Worm (Caenorhabditis elegans): Measurements from ENCODE around the gene kin-16.

DNA sequence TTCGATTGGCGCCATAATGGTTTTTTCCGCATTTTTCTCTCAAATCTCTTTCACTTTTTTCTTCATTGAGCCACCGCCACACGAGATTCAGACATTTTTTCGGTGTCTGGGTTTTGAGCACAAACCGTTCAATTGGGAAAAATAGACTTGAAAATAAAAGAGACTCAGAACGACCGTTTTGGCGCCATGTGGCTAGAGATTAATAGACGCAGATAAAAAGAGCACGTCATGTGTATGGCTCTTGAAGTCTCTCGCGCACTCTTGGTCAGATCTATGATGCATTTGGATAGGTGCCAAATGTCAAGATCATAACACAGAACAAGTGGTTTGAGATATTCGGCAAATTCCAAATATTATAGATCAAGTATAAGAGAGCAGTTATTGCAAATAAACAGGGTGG, 45.5 kb upstream of the kin-16 start:
- no peak for TF ChIP-seq nhr-237 (tag; optimal IDR thresholded peaks at IDR 0.05)
- TF ChIP-seq jun-1 (tag; optimal IDR thresholded peaks at IDR 0.05), result no peak
- no peak for TF ChIP-seq nhr-43 (tag; optimal IDR thresholded peaks at IDR 0.05; ENCODE audit: poor library complexity, severe bottlenecking)
- TF ChIP-seq mdl-1 (tag; optimal IDR thresholded peaks at IDR 0.05), result no peak
- TF ChIP-seq fos-1 (tag; optimal IDR thresholded peaks at IDR 0.05), result no peak
- no peak for TF ChIP-seq tbx-2 (tag; optimal IDR thresholded peaks at IDR 0.05)
- TF ChIP-seq zag-1 (tag; optimal IDR thresholded peaks at IDR 0.05), result no peak
- TF ChIP-seq nhr-12 (tag; optimal IDR thresholded peaks at IDR 0.05), result no peak
- TF ChIP-seq daf-12 (tag; optimal IDR thresholded peaks at IDR 0.05), result no peak
- TF ChIP-seq pqm-1 (tag; optimal IDR thresholded peaks at IDR 0.05), result no peak
- no peak for TF ChIP-seq ZK546.5 (tag; optimal IDR thresholded peaks at IDR 0.05)
- TF ChIP-seq nhr-11 (tag; optimal IDR thresholded peaks at IDR 0.05), result no peak
- TF ChIP-seq pha-4 (tag; optimal IDR thresholded peaks at IDR 0.05), result peak; percentile 73
- TF ChIP-seq unc-62 (GFP tag; optimal IDR thresholded peaks at IDR 0.05), result no peak

All from whole organism, L3 larva.